Worm (Caenorhabditis elegans): ENCODE data around the gene Y46G5A.29.

Y46G5A.29 gene

ce11 chrII:12808746-12809145, 47.3 kb upstream of the Y46G5A.29 start (continued):
- TF ChIP-seq mel-28 (tag; optimal IDR thresholded peaks at IDR 0.05; ENCODE audit: borderline replicate concordance) (no peak), lag-1 (GFP tag; IDR thresholded peaks at IDR 0.05) (no peak), pha-4 (tag; optimal IDR thresholded peaks at IDR 0.05) (no peak), atf-7 (tag; optimal IDR thresholded peaks at IDR 0.05) (no peak), ZK185.1 (tag; optimal IDR thresholded peaks at IDR 0.05; ENCODE audit: poor library complexity, severe bottlenecking) (no peak), ztf-3 (GFP tag; optimal IDR thresholded peaks at IDR 0.05) (no peak), athp-1 (tag; optimal IDR thresholded peaks at IDR 0.05) (no peak), somi-1 (GFP tag; optimal IDR thresholded peaks at IDR 0.05) (no peak), zim-3 (tag; optimal IDR thresholded peaks at IDR 0.05) (no peak), pbrm-1 (GFP tag; IDR thresholded peaks at IDR 0.05) (0 out of 2 replicates have a peak, but pooled peaks have one; percentile 15), B0261.1 (tag; optimal IDR thresholded peaks at IDR 0.05) (no peak), lin-35 (GFP tag; optimal IDR thresholded peaks at IDR 0.05) (no peak), ccch-3 (GFP tag; optimal IDR thresholded peaks at IDR 0.05) (no peak), unc-62 (GFP tag; optimal IDR thresholded peaks at IDR 0.05) (no peak), tlf-1 (GFP tag; optimal IDR thresholded peaks at IDR 0.05) (no peak), sptf-2 (GFP tag; optimal IDR thresholded peaks at IDR 0.05) (no peak), xnd-1 (tag; optimal IDR thresholded peaks at IDR 0.05) (peak; percentile 92), egrh-3 (GFP tag; IDR thresholded peaks at IDR 0.05) (no peak), F52B5.7 (tag; optimal IDR thresholded peaks at IDR 0.05) (no peak), B0019.2 (GFP tag; conservative IDR thresholded peaks at IDR 0.05) (no peak), rpc-1 (optimal IDR thresholded peaks at IDR 0.05) (no peak), rpc-1 (tag; optimal IDR thresholded peaks at IDR 0.05) (no peak), lin-40 (tag; optimal IDR thresholded peaks at IDR 0.05) (no peak), ceh-40 (GFP tag; IDR thresholded peaks at IDR 0.05) (no peak), K11D2.4 (GFP tag; IDR thresholded peaks at IDR 0.05) (no peak), F55B11.4 (tag; optimal IDR thresholded peaks at IDR 0.05; ENCODE audit: borderline replicate concordance, insufficient read depth) (no peak), cebp-1 (GFP tag; IDR thresholded peaks at IDR 0.05) (no peak), cebp-1 (tag; optimal IDR thresholded peaks at IDR 0.05) (no peak), nhr-120 (GFP tag; IDR thresholded peaks at IDR 0.05) (no peak), F57C9.4 (tag; optimal IDR thresholded peaks at IDR 0.05) (no peak), C17E4.6 (GFP tag; IDR thresholded peaks at IDR 0.05) (no peak), C06A6.2 (GFP tag; conservative IDR thresholded peaks at IDR 0.05) (no peak), B0035.1 (tag; optimal IDR thresholded peaks at IDR 0.05) (no peak), hmg-20 (GFP tag; IDR thresholded peaks at IDR 0.05) (no peak), nfya-1 (tag; optimal IDR thresholded peaks at IDR 0.05; ENCODE audit: borderline replicate concordance, insufficient read depth) (no peak), ceh-27 (GFP tag; optimal IDR thresholded peaks at IDR 0.05) (no peak), hlh-12 (tag; optimal IDR thresholded peaks at IDR 0.05) (no peak), mes-4 (tag; optimal IDR thresholded peaks at IDR 0.05) (no peak), bed-2 (GFP tag; IDR thresholded peaks at IDR 0.05) (no peak), repo-1 (tag; optimal IDR thresholded peaks at IDR 0.05) (no peak), dpff-1 (tag; optimal IDR thresholded peaks at IDR 0.05) (no peak), snpc-1.3 (tag; optimal IDR thresholded peaks at IDR 0.05; ENCODE audit: insufficient read depth) (no peak), hmg-1.2 (GFP tag; IDR thresholded peaks at IDR 0.05) (0 out of 2 replicates have a peak, but pooled peaks have one; percentile 7), ets-4 (GFP tag; optimal IDR thresholded peaks at IDR 0.05) (no peak), F49E8.2 (tag; optimal IDR thresholded peaks at IDR 0.05; ENCODE audit: insufficient read depth) (peak; percentile 20), K12H6.12 (tag; optimal IDR thresholded peaks at IDR 0.05) (no peak), T07F8.4 (tag; optimal IDR thresholded peaks at IDR 0.05) (no peak), Y53G8AR.9 (GFP tag; conservative IDR thresholded peaks at IDR 0.05) (no peak), hrde-1 (tag; optimal IDR thresholded peaks at IDR 0.05; ENCODE audit: borderline replicate concordance) (no peak)

Data from whole organism, young adult.